Fruit fly (Drosophila melanogaster): ENCODE data around the gene fax.

Gene fax

dm6 chr3L:16411566-16411965, at the start of gene fax (continued):
- TF ChIP-seq CG10669 (GFP tag; optimal IDR thresholded peaks at IDR 0.05), result no peak
- TF ChIP-seq CG6792 (GFP tag; optimal IDR thresholded peaks at IDR 0.05), result no peak
- TF ChIP-seq svp (GFP tag), result peak; percentile 87
- TF ChIP-seq salr (GFP tag; optimal IDR thresholded peaks at IDR 0.05), result peak in 1 of 2 experiments; percentile 26
- no peak for TF ChIP-seq CG11902 (GFP tag; optimal IDR thresholded peaks at IDR 0.05)
- no peak for TF ChIP-seq Gug (GFP tag; IDR thresholded peaks at IDR 0.05)
- no peak for TF ChIP-seq CG4318 (GFP tag; optimal IDR thresholded peaks at IDR 0.05)
- TF ChIP-seq CG11294 (GFP tag; IDR thresholded peaks at IDR 0.05), result no peak

dm6 chr3L:16451887-16452751, 40.5 kb upstream of the fax start, which contains the start of gene dsx-c73A:
Gene dsx-c73A, minus strand, starts transcription at chr3L:16451958.
- TF ChIP-seq CG7368 (GFP tag; optimal IDR thresholded peaks at IDR 0.05) (no peak), Hr38 (GFP tag; optimal IDR thresholded peaks at IDR 0.05) (no peak), CG16779 (tag; optimal IDR thresholded peaks at IDR 0.05) (no peak), Blimp-1 (GFP tag; optimal IDR thresholded peaks at IDR 0.05) (no peak), svp (GFP tag) (no peak), esn (GFP tag; optimal IDR thresholded peaks at IDR 0.05) (no peak), Eip78C (GFP tag) (peak; percentile 83), eg (GFP tag; IDR thresholded peaks at IDR 0.05) (peak; percentile 68), achi (GFP tag; optimal IDR thresholded peaks at IDR 0.05) (peak; percentile 50), Ets21C (GFP tag; optimal IDR thresholded peaks at IDR 0.05) (no peak), salr (GFP tag; optimal IDR thresholded peaks at IDR 0.05) (peak in 1 of 2 experiments; percentile 66), CG6276 (GFP tag; optimal IDR thresholded peaks at IDR 0.05) (peak; percentile 48), OdsH (GFP tag; optimal IDR thresholded peaks at IDR 0.05) (peak; percentile 37), pdm3 (GFP tag; optimal IDR thresholded peaks at IDR 0.05) (peak; percentile 8), Met (GFP tag; optimal IDR thresholded peaks at IDR 0.05) (no peak), Hr39 (GFP tag; optimal IDR thresholded peaks at IDR 0.05) (no peak), Hr4 (GFP tag; optimal IDR thresholded peaks at IDR 0.05) (peak; percentile 60), CG3032 (tag; optimal IDR thresholded peaks at IDR 0.05) (no peak), cyc (GFP tag; optimal IDR thresholded peaks at IDR 0.05) (no peak), CG31627 (GFP tag; optimal IDR thresholded peaks at IDR 0.05) (no peak), Eip75B (GFP tag; optimal IDR thresholded peaks at IDR 0.05) (no peak), acj6 (GFP tag; optimal IDR thresholded peaks at IDR 0.05) (peak; percentile 32), fkh (GFP tag; optimal IDR thresholded peaks at IDR 0.05) (no peak), dsx (GFP tag; optimal IDR thresholded peaks at IDR 0.05; ENCODE audit: poor library complexity, severe bottlenecking) (no peak), CG6792 (GFP tag; optimal IDR thresholded peaks at IDR 0.05) (no peak), spab (GFP tag; optimal IDR thresholded peaks at IDR 0.05) (no peak), Gug (GFP tag; IDR thresholded peaks at IDR 0.05) (peak; percentile 39; the same call in 1 of the 2 replicates), CG8319 (GFP tag; optimal IDR thresholded peaks at IDR 0.05) (no peak), CG10631 (GFP tag; optimal IDR thresholded peaks at IDR 0.05) (peak; percentile 33), CG8632 (GFP tag; optimal IDR thresholded peaks at IDR 0.05) (no peak), fd85E (GFP tag; optimal IDR thresholded peaks at IDR 0.05) (no peak), ss (GFP tag; optimal IDR thresholded peaks at IDR 0.05) (no peak), CG11294 (GFP tag; IDR thresholded peaks at IDR 0.05) (peak; percentile 18; the same call in 1 of the 2 replicates), CG6808 (GFP tag; optimal IDR thresholded peaks at IDR 0.05) (no peak), CG32006 (GFP tag; optimal IDR thresholded peaks at IDR 0.05) (peak; percentile 76), CG11902 (GFP tag; optimal IDR thresholded peaks at IDR 0.05) (no peak), net (GFP tag; optimal IDR thresholded peaks at IDR 0.05) (peak; percentile 40), fd59A (GFP tag; optimal IDR thresholded peaks at IDR 0.05) (no peak), Ets96B (tag; optimal IDR thresholded peaks at IDR 0.05) (no peak), CG3919 (GFP tag; optimal IDR thresholded peaks at IDR 0.05) (peak; percentile 55), Sox102F (GFP tag; optimal IDR thresholded peaks at IDR 0.05) (no peak), CG8119 (GFP tag; IDR thresholded peaks at IDR 0.05) (peak; percentile 51; the same call in 2 of the 3 replicates), CG6854 (GFP tag; optimal IDR thresholded peaks at IDR 0.05) (no peak), CG11762 (GFP tag; optimal IDR thresholded peaks at IDR 0.05; ENCODE audit: insufficient read depth) (no peak), CG10669 (GFP tag; optimal IDR thresholded peaks at IDR 0.05) (no peak), CG6163 (GFP tag; IDR thresholded peaks at IDR 0.05) (peak; percentile 63; the same call in 2 of the 3 replicates), CG4318 (GFP tag; optimal IDR thresholded peaks at IDR 0.05) (peak; percentile 37)
